Fruit fly (Drosophila melanogaster) whole organism, embryonic: ENCODE data around the gene CG14034.

Experiments used
- Atf6 ChIP-seq: fragments of 200-800 bp; sonication (Bioruptor generic); IDR thresholded peaks from 2 replicates; pipeline ENCODE4 v1.3.6; 2022; ENCODE audit warnings: missing biosample characterization, missing genetic modification characterization
- B-H2 ChIP-seq: fragments of 200-800 bp; sonication (Bioruptor generic); optimal IDR thresholded peaks from 2 replicates; lab custom pipeline; 2018; ENCODE audit warnings: missing biosample characterization, mild to moderate bottlenecking, missing genetic modification characterization
- BEAF-32 ChIP-seq: fragments of 200-800 bp; sonication (Bioruptor generic); optimal IDR thresholded peaks from 3 replicates; lab custom pipeline; 2017; ENCODE audit warnings: missing biosample characterization, missing genetic modification characterization, mild to moderate bottlenecking, moderate library complexity, missing genetic modification reagents
- CG10274 ChIP-seq: fragments of 200-800 bp; sonication (Bioruptor generic); optimal IDR thresholded peaks from 3 replicates; lab custom pipeline; 2017; ENCODE audit warnings: missing biosample characterization, mild to moderate bottlenecking, missing genetic modification characterization
- CG10321 ChIP-seq: fragments of 200-800 bp; sonication (Bioruptor generic); IDR thresholded peaks from 2 replicates; pipeline ENCODE4 v1.3.6; 2022; ENCODE audit warnings: missing biosample characterization, missing genetic modification characterization
- CG12236 ChIP-seq: fragments of 200-800 bp; sonication (Bioruptor generic); optimal IDR thresholded peaks from 2 replicates; lab custom pipeline; 2016; ENCODE audit warnings: missing biosample characterization, missing genetic modification characterization
- CG13287 ChIP-seq: fragments of 200-800 bp; sonication (Bioruptor generic); IDR thresholded peaks from 2 replicates; pipeline ENCODE4 v1.3.6; 2022; ENCODE audit warnings: missing biosample characterization, missing genetic modification characterization; ENCODE audit not compliant: partially characterized antibody
- CG13624 ChIP-seq: fragments of 200-800 bp; sonication (Bioruptor generic); optimal IDR thresholded peaks from 2 replicates; lab custom pipeline; 2016; ENCODE audit warnings: missing biosample characterization, missing genetic modification characterization
- CG13894 ChIP-seq: fragments of 200-800 bp; sonication (Bioruptor generic); optimal IDR thresholded peaks from 3 replicates; lab custom pipeline; 2018; ENCODE audit warnings: missing biosample characterization, mild to moderate bottlenecking, missing genetic modification characterization, moderate library complexity
- CG14014 ChIP-seq: fragments of 200-800 bp; sonication (Bioruptor generic); IDR thresholded peaks from 2 replicates; pipeline ENCODE4 v1.3.6; 2022; ENCODE audit warnings: missing biosample characterization, missing genetic modification characterization
- CG16863 ChIP-seq: fragments of 200-800 bp; sonication (Bioruptor generic); optimal IDR thresholded peaks from 3 replicates; lab custom pipeline; 2016; ENCODE audit warnings: missing biosample characterization, missing genetic modification characterization
- CG2129 ChIP-seq: fragments of 200-800 bp; sonication (Bioruptor generic); IDR thresholded peaks from 2 replicates; pipeline ENCODE4 v1.3.6; 2022; ENCODE audit warnings: missing biosample characterization, missing genetic modification characterization; ENCODE audit not compliant: partially characterized antibody
- CG32767 ChIP-seq: fragments of 200-800 bp; sonication (Bioruptor generic); IDR thresholded peaks from 2 replicates; pipeline ENCODE4 v1.3.6; 2022; ENCODE audit warnings: missing biosample characterization, missing genetic modification characterization
- CG4282 ChIP-seq: fragments of 200-800 bp; sonication (Bioruptor generic); optimal IDR thresholded peaks from 2 replicates; lab custom pipeline; 2016; ENCODE audit warnings: missing biosample characterization, missing genetic modification characterization
- CG6791 ChIP-seq: fragments of 200-800 bp; sonication (Bioruptor generic); IDR thresholded peaks from 3 replicates; pipeline ENCODE4 v1.3.6; 2022; ENCODE audit warnings: missing biosample characterization, missing genetic modification characterization; ENCODE audit not compliant: partially characterized antibody
- CG9437 ChIP-seq: fragments of 200-800 bp; sonication (Bioruptor generic); optimal IDR thresholded peaks from 2 replicates; lab custom pipeline; 2018; ENCODE audit warnings: missing biosample characterization, mild to moderate bottlenecking, missing genetic modification characterization
- CG9797 ChIP-seq: fragments of 200-800 bp; sonication (Bioruptor generic); optimal IDR thresholded peaks from 3 replicates; lab custom pipeline; 2018; ENCODE audit warnings: missing biosample characterization, mild to moderate bottlenecking, missing genetic modification characterization
- CkIIα-i1 ChIP-seq: fragments of 200-800 bp; sonication (Bioruptor generic); IDR thresholded peaks from 2 replicates; pipeline ENCODE4 v1.3.6; 2022; ENCODE audit warnings: missing biosample characterization, missing genetic modification characterization
- D19B ChIP-seq: fragments of 200-800 bp; sonication (Bioruptor generic); optimal IDR thresholded peaks from 2 replicates; lab custom pipeline; 2017; ENCODE audit warnings: missing biosample characterization, mild to moderate bottlenecking, missing genetic modification characterization
- Dfd ChIP-seq, 2 experiments: fragments of >200 bp; optimal IDR thresholded peaks; 2 replicates each; lab custom pipeline; 2017; ENCODE audit warnings: missing biosample characterization in 2 of 2, missing genetic modification characterization in 2 of 2
- Doc2 ChIP-seq: fragments of 200-800 bp; sonication (Bioruptor generic); IDR thresholded peaks from 2 replicates; pipeline ENCODE4 v1.3.6; 2022; ENCODE audit warnings: missing biosample characterization, missing genetic modification characterization
- Elba2 ChIP-seq: fragments of 200-800 bp; sonication (Bioruptor generic); optimal IDR thresholded peaks from 3 replicates; lab custom pipeline; 2016; ENCODE audit warnings: missing biosample characterization, missing genetic modification characterization
- HLH4C ChIP-seq: fragments of 200-800 bp; sonication (Bioruptor generic); IDR thresholded peaks from 3 replicates; pipeline ENCODE4 v1.3.6; 2022; ENCODE audit warnings: missing biosample characterization, missing genetic modification characterization; ENCODE audit not compliant: partially characterized antibody
- Hand ChIP-seq: fragments of 200-800 bp; sonication (Bioruptor generic); optimal IDR thresholded peaks from 2 replicates; lab custom pipeline; 2017; ENCODE audit warnings: mild to moderate bottlenecking, missing biosample characterization, missing genetic modification reagents, missing genetic modification characterization
- Hr3 ChIP-seq: fragments of 200-800 bp; sonication (Bioruptor generic); optimal IDR thresholded peaks from 3 replicates; lab custom pipeline; 2016; ENCODE audit warnings: missing biosample characterization, missing genetic modification characterization
- Lpt ChIP-seq: fragments of >200 bp; optimal IDR thresholded peaks from 2 replicates; lab custom pipeline; 2018; ENCODE audit warnings: missing biosample characterization, missing genetic modification characterization
- MTF-1 ChIP-seq: fragments of 200-800 bp; sonication (Bioruptor generic); optimal IDR thresholded peaks from 2 replicates; lab custom pipeline; 2018; ENCODE audit warnings: missing biosample characterization, mild to moderate bottlenecking, missing genetic modification characterization, borderline replicate concordance
- Nf-YC ChIP-seq: fragments of 200-800 bp; optimal IDR thresholded peaks from 3 replicates; lab custom pipeline; 2019; ENCODE audit warnings: missing biosample characterization, mild to moderate bottlenecking, missing genetic modification characterization, moderate library complexity
- NfI ChIP-seq: fragments of 200-800 bp; sonication (Bioruptor generic); optimal IDR thresholded peaks from 3 replicates; lab custom pipeline; 2018; ENCODE audit warnings: missing biosample characterization, mild to moderate bottlenecking, missing genetic modification characterization, moderate library complexity
- Pdp1 ChIP-seq, 2 experiments: fragments of 200-800 bp; sonication (Bioruptor generic); optimal IDR thresholded peaks; 3 replicates each; lab custom pipeline; 2016; ENCODE audit warnings: missing biosample characterization in 2 of 2, missing genetic modification characterization in 2 of 2, mild to moderate bottlenecking in 1 of 2, moderate library complexity in 1 of 2
- Sox100B ChIP-seq: fragments of 200-800 bp; sonication (Bioruptor generic); optimal IDR thresholded peaks from 3 replicates; lab custom pipeline; 2018; ENCODE audit warnings: missing biosample characterization, mild to moderate bottlenecking, missing genetic modification characterization
- Sox102F ChIP-seq: fragments of 200-800 bp; sonication (Bioruptor generic); optimal IDR thresholded peaks from 2 replicates; lab custom pipeline; 2018; ENCODE audit warnings: missing biosample characterization, mild to moderate bottlenecking, missing genetic modification characterization, moderate library complexity
- Ssrp ChIP-seq: fragments of 200-800 bp; sonication (Bioruptor generic); optimal IDR thresholded peaks from 2 replicates; lab custom pipeline; 2018; ENCODE audit warnings: missing biosample characterization, mild to moderate bottlenecking, missing genetic modification characterization, moderate library complexity
- Vsx1 ChIP-seq: fragments of 200-800 bp; sonication (Bioruptor generic); optimal IDR thresholded peaks from 2 replicates; lab custom pipeline; 2017; ENCODE audit warnings: missing biosample characterization, mild to moderate bottlenecking, missing genetic modification characterization, missing genetic modification reagents
- Xrp1 ChIP-seq: fragments of 200-800 bp; sonication (Bioruptor generic); IDR thresholded peaks from 2 replicates; pipeline ENCODE4 v1.3.6; 2022; ENCODE audit warnings: missing biosample characterization, missing genetic modification characterization
- amos ChIP-seq: fragments of 200-800 bp; sonication (Bioruptor generic); IDR thresholded peaks from 2 replicates; pipeline ENCODE4 v1.3.6; 2022; ENCODE audit warnings: missing biosample characterization, missing genetic modification characterization; ENCODE audit not compliant: partially characterized antibody
- ara ChIP-seq: fragments of 200-800 bp; sonication (Bioruptor generic); IDR thresholded peaks from 2 replicates; pipeline ENCODE4 v1.3.6; 2022; ENCODE audit warnings: missing biosample characterization, missing genetic modification characterization
- bbx ChIP-seq: fragments of 200-800 bp; sonication (Bioruptor generic); IDR thresholded peaks from 2 replicates; pipeline ENCODE4 v1.3.6; 2022; ENCODE audit warnings: missing biosample characterization, missing genetic modification characterization; ENCODE audit not compliant: partially characterized antibody
- chn ChIP-seq: fragments of 200-800 bp; sonication (Bioruptor generic); optimal IDR thresholded peaks from 2 replicates; lab custom pipeline; 2016; ENCODE audit warnings: missing biosample characterization, missing genetic modification characterization
- exex ChIP-seq: fragments of 200-800 bp; sonication (Bioruptor generic); optimal IDR thresholded peaks from 4 replicates; lab custom pipeline; 2018; ENCODE audit warnings: missing biosample characterization, mild to moderate bottlenecking, missing genetic modification characterization, moderate library complexity
- gfzf ChIP-seq: fragments of 200-800 bp; sonication (Bioruptor generic); optimal IDR thresholded peaks from 2 replicates; lab custom pipeline; 2016; ENCODE audit warnings: missing biosample characterization, mild to moderate bottlenecking, missing genetic modification characterization, moderate library complexity
- otp ChIP-seq: fragments of 200-800 bp; sonication (Bioruptor generic); IDR thresholded peaks from 3 replicates; pipeline ENCODE4, ENCODE4 v1.3.6; 2022; ENCODE audit warnings: missing biosample characterization, missing genetic modification characterization
- pfk ChIP-seq: fragments of 200-800 bp; sonication (Bioruptor generic); optimal IDR thresholded peaks from 2 replicates; lab custom pipeline; 2018; ENCODE audit warnings: missing biosample characterization, mild to moderate bottlenecking, missing genetic modification characterization, moderate library complexity
- sd ChIP-seq: fragments of 200-800 bp; sonication (Bioruptor generic); optimal IDR thresholded peaks from 3 replicates; lab custom pipeline; 2018; ENCODE audit warnings: missing biosample characterization, mild to moderate bottlenecking, missing genetic modification characterization, moderate library complexity
- shn ChIP-seq: fragments of 200-800 bp; sonication (Bioruptor generic); optimal IDR thresholded peaks from 3 replicates; lab custom pipeline; 2016; ENCODE audit warnings: missing biosample characterization, missing genetic modification characterization
- slou ChIP-seq: fragments of 200-800 bp; sonication (Bioruptor generic); optimal IDR thresholded peaks from 3 replicates; lab custom pipeline; 2016; ENCODE audit warnings: missing biosample characterization, missing genetic modification characterization
- tgo ChIP-seq: fragments of 200-800 bp; sonication (Bioruptor generic); IDR thresholded peaks from 3 replicates; pipeline ENCODE4 v1.3.6; 2022; ENCODE audit warnings: missing biosample characterization, missing genetic modification characterization
- vfl ChIP-seq: fragments of 200-800 bp; sonication (Bioruptor generic); optimal IDR thresholded peaks from 2 replicates; lab custom pipeline; 2016; ENCODE audit warnings: missing biosample characterization, missing genetic modification characterization
- wek ChIP-seq: fragments of 200-800 bp; sonication (Bioruptor generic); optimal IDR thresholded peaks from 3 replicates; lab custom pipeline; 2018; ENCODE audit warnings: missing biosample characterization, mild to moderate bottlenecking, missing genetic modification characterization, moderate library complexity

The CG14034 gene

DNA sequence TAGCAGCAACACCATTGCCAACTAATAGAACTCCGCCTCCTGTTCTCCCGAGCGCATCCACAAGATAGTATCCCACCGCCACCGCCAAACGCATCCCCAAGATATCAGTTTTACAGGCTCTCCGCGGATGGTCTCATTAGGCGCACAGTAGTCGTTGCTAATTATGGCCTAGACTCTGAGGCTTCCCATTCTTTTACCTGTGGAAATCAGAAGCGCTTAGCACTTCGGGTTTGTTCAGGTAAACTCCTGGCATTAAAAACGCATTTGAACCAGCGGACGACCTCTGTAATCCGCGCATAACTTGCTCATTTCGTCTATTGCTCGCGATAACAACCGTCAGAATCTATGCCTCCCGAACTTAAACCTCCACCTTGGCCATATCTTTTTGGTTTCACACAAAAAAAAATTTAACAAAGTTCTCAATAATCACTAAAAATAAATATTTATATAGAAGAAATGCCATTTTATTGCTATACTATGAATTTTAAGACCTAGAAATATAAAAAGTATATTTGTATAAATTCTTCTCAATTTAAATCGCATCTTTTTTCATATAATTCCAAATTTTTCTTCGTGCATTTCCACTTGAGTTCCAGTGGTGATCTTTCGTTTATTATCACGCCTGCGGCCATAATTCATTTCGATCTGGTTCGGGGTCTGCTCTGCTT, 21.7 kb upstream of the CG14034 start (continued):
- TF ChIP-seq MTF-1 (GFP tag; lab: Kevin White, UChicago) (no peak), CG10321 (GFP tag; lab: Robert Waterston, UW) (no peak), Sox102F (GFP tag; lab: Kevin White, UChicago) (peak; percentile 56), pfk (GFP tag; lab: Kevin White, UChicago) (no peak), CG13894 (tag; lab: Kevin White, UChicago) (no peak), Dfd (GFP tag; optimal IDR thresholded peaks at IDR 0.05; lab: Kevin White, UChicago) (no peak), B-H2 (GFP tag; lab: Kevin White, UChicago) (no peak), otp (GFP tag; lab: Robert Waterston, UW) (no peak), Lpt (GFP tag; lab: Kevin White, UChicago) (no peak), tgo (GFP tag; lab: Robert Waterston, UW) (peak; percentile 68; the same call in 2 of the 3 replicates), NfI (GFP tag; lab: Kevin White, UChicago) (no peak), CG2129 (GFP tag; lab: Robert Waterston, UW) (no peak), vfl (GFP tag; lab: Kevin White, UChicago) (no peak), Sox100B (peak; percentile 78), CG13287 (no peak), HLH4C (GFP tag; lab: Robert Waterston, UW) (no peak), wek (no peak), amos (GFP tag; lab: Robert Waterston, UW) (no peak), Ssrp (tag; lab: Kevin White, UChicago) (peak; percentile 80), Doc2 (GFP tag; lab: Robert Waterston, UW) (no peak), exex (tag; lab: Kevin White, UChicago) (no peak), Nf-YC (tag; lab: Kevin White, UChicago) (no peak), Pdp1 (GFP tag; optimal IDR thresholded peaks at IDR 0.05; lab: Kevin White, UChicago) (no peak), CG12236 (GFP tag; lab: Kevin White, UChicago) (no peak), slou (GFP tag; lab: Kevin White, UChicago) (no peak), CG13624 (GFP tag; lab: Kevin White, UChicago) (no peak), Elba2 (GFP tag; lab: Kevin White, UChicago) (no peak), D19B (GFP tag; lab: Kevin White, UChicago) (no peak), Hr3 (GFP tag; lab: Kevin White, UChicago) (peak; percentile 65), CG9437 (GFP tag; lab: Kevin White, UChicago) (peak; percentile 35), Xrp1 (GFP tag; lab: Robert Waterston, UW) (peak; percentile 88), gfzf (GFP tag; lab: Kevin White, UChicago) (no peak), CG10274 (no peak), bbx (GFP tag; lab: Robert Waterston, UW) (no peak), CG9797 (GFP tag; lab: Kevin White, UChicago) (no peak), CkIIα-i1 (GFP tag; lab: Robert Waterston, UW) (no peak), CG32767 (GFP tag; lab: Robert Waterston, UW) (peak; percentile 22; the same call in 1 of the 2 replicates), Atf6 (GFP tag; lab: Robert Waterston, UW) (no peak), Hand (GFP tag; lab: Kevin White, UChicago) (no peak), sd (tag; lab: Kevin White, UChicago) (no peak), CG6791 (GFP tag; lab: Robert Waterston, UW) (no peak), CG16863 (GFP tag; lab: Kevin White, UChicago) (no peak), shn (no peak), ara (GFP tag; lab: Robert Waterston, UW) (peak; percentile 56; the same call in 1 of the 2 replicates), chn (GFP tag; lab: Kevin White, UChicago) (peak; percentile 9), CG14014 (no peak), Vsx1 (GFP tag; lab: Kevin White, UChicago) (peak; percentile 37), CG4282 (GFP tag; lab: Kevin White, UChicago) (no peak), BEAF-32 (GFP tag; lab: Kevin White, UChicago) (no peak)
